Worm (Caenorhabditis elegans) whole organism, L1 larva: Measurements from ENCODE around the gene col-10.

Experiments
- C04F5.9 ChIP-seq: sonication (generic microtip); optimal IDR thresholded peaks from 2 replicates; lab custom pipeline; 2016; ENCODE audit warnings: missing genetic modification characterization, missing compliant biosample characterization
- F16B12.6 ChIP-seq: fragments of 150-350 bp; optimal IDR thresholded peaks from 2 replicates; lab custom pipeline; 2014; ENCODE audit warnings: missing biosample characterization, missing genetic modification characterization
- Y116A8C.19 ChIP-seq: sonication (generic microtip); optimal IDR thresholded peaks from 2 replicates; lab custom pipeline; 2016; ENCODE audit warnings: missing compliant biosample characterization, missing genetic modification characterization, borderline replicate concordance
- alr-1 ChIP-seq: fragments of 200-800 bp; sonication (Bioruptor generic); optimal IDR thresholded peaks from 2 replicates; lab custom pipeline; 2018; ENCODE audit warnings: borderline replicate concordance, mild to moderate bottlenecking, missing genetic modification characterization, missing compliant biosample characterization
- blmp-1 ChIP-seq: fragments of 150-350 bp; optimal IDR thresholded peaks from 2 replicates; lab custom pipeline; 2014; ENCODE audit warnings: missing biosample characterization, missing genetic modification characterization
- ceh-63 ChIP-seq: fragments of 200-800 bp; sonication (Bioruptor generic); optimal IDR thresholded peaks from 2 replicates; lab custom pipeline; 2018; ENCODE audit warnings: mild to moderate bottlenecking, missing genetic modification characterization, missing compliant biosample characterization
- ceh-82 ChIP-seq, 3 experiments: fragments of 150-350 bp in 1 of 3; sonication (generic microtip) in 2 of 3; optimal IDR thresholded peaks; 2 replicates each; lab custom pipeline; 2014 to 2017; ENCODE audit warnings: missing biosample characterization in 3 of 3, missing genetic modification characterization in 3 of 3
- ceh-88 ChIP-seq: fragments of 200-800 bp; sonication (Bioruptor generic); IDR thresholded peaks from 2 replicates; pipeline ENCODE4 v1.3.6; 2022; ENCODE audit warnings: missing genetic modification characterization, missing compliant biosample characterization
- ceh-90 ChIP-seq: sonication (generic microtip); optimal IDR thresholded peaks from 2 replicates; lab custom pipeline; 2016; ENCODE audit warnings: missing genetic modification characterization, missing compliant biosample characterization
- ces-1 ChIP-seq: fragments of 150-350 bp; optimal IDR thresholded peaks from 2 replicates; lab custom pipeline; 2014; ENCODE audit warnings: missing biosample characterization, missing genetic modification reagents, missing genetic modification characterization
- dsc-1 ChIP-seq: sonication (generic microtip); optimal IDR thresholded peaks from 2 replicates; lab custom pipeline; 2016; ENCODE audit warnings: mild to moderate bottlenecking, missing genetic modification characterization, missing compliant biosample characterization
- efl-3 ChIP-seq: fragments of 200-800 bp; sonication (Bioruptor generic); optimal IDR thresholded peaks from 2 replicates; lab custom pipeline; 2018; ENCODE audit warnings: mild to moderate bottlenecking, missing genetic modification characterization, missing compliant biosample characterization
- egl-27 ChIP-seq, 2 experiments: fragments of 150-350 bp in 1 of 2; sonication (generic microtip); optimal IDR thresholded peaks; 3 replicates each; lab custom pipeline; 2017 to 2018; ENCODE audit warnings: missing biosample characterization in 2 of 2, missing genetic modification characterization in 2 of 2, missing genetic modification reagents in 2 of 2
- elt-2 ChIP-seq: sonication (generic microtip); optimal IDR thresholded peaks from 2 replicates; lab custom pipeline; 2016; ENCODE audit warnings: missing genetic modification characterization, mild to moderate bottlenecking, inconsistent platforms, missing compliant biosample characterization, missing genetic modification reagents
- elt-3 ChIP-seq, 6 experiments: fragments of 150-350 bp in 1 of 6; sonication (generic microtip); optimal IDR thresholded peaks; 2 replicates each; lab custom pipeline; 2017 to 2018; ENCODE audit warnings: missing biosample characterization in 6 of 6, missing genetic modification characterization in 6 of 6, inconsistent platforms in 1 of 6
- ets-5 ChIP-seq: fragments of 200-800 bp; sonication (Bioruptor generic); IDR thresholded peaks from 2 replicates; pipeline ENCODE4 v1.3.6; 2022; ENCODE audit warnings: missing genetic modification characterization, missing compliant biosample characterization
- fkh-10 ChIP-seq: sonication (generic microtip); optimal IDR thresholded peaks from 2 replicates; lab custom pipeline; 2017; ENCODE audit warnings: missing biosample characterization, missing genetic modification reagents, missing genetic modification characterization
- fkh-4 ChIP-seq: sonication (generic microtip); optimal IDR thresholded peaks from 2 replicates; lab custom pipeline; 2016; ENCODE audit warnings: missing compliant biosample characterization, missing genetic modification characterization, borderline replicate concordance
- fkh-8 ChIP-seq: sonication (generic microtip); optimal IDR thresholded peaks from 2 replicates; lab custom pipeline; 2016; ENCODE audit warnings: mild to moderate bottlenecking, missing genetic modification characterization, missing compliant biosample characterization
- hlh-17 ChIP-seq: fragments of 200-800 bp; sonication (Bioruptor generic); optimal IDR thresholded peaks from 2 replicates; lab custom pipeline; 2018; ENCODE audit warnings: missing genetic modification characterization, mild to moderate bottlenecking, missing compliant biosample characterization, moderate library complexity, borderline replicate concordance
- hpl-2 ChIP-seq: fragments of 150-350 bp; optimal IDR thresholded peaks from 2 replicates; lab custom pipeline; 2014; ENCODE audit warnings: missing biosample characterization, missing genetic modification reagents, missing genetic modification characterization
- irx-1 ChIP-seq: sonication (generic microtip); optimal IDR thresholded peaks from 2 replicates; lab custom pipeline; 2016; ENCODE audit warnings: missing genetic modification characterization, missing compliant biosample characterization
- lin-14 ChIP-seq: fragments of 200-800 bp; sonication (Bioruptor generic); optimal IDR thresholded peaks from 2 replicates; lab custom pipeline; 2018; ENCODE audit warnings: mild to moderate bottlenecking, missing genetic modification characterization, moderate library complexity, missing compliant biosample characterization
- lir-3 ChIP-seq: sonication (generic microtip); optimal IDR thresholded peaks from 2 replicates; lab custom pipeline; 2016; ENCODE audit warnings: mild to moderate bottlenecking, missing genetic modification characterization, moderate library complexity, missing compliant biosample characterization; ENCODE audit not compliant: poor library complexity
- lsy-2 ChIP-seq, 2 experiments: fragments of 150-350 bp; optimal IDR thresholded peaks; 2 replicates each; lab custom pipeline; 2014; ENCODE audit warnings: missing biosample characterization in 2 of 2, missing genetic modification characterization in 2 of 2
- mef-2 ChIP-seq: fragments of 150-350 bp; optimal IDR thresholded peaks from 2 replicates; lab custom pipeline; 2014; ENCODE audit warnings: missing biosample characterization, missing genetic modification characterization
- nhr-11 ChIP-seq: fragments of 150-350 bp; optimal IDR thresholded peaks from 2 replicates; lab custom pipeline; 2014; ENCODE audit warnings: missing biosample characterization, missing genetic modification characterization
- nhr-12 ChIP-seq: sonication (generic microtip); optimal IDR thresholded peaks from 2 replicates; lab custom pipeline; 2017; ENCODE audit warnings: missing biosample characterization, missing genetic modification characterization
- nhr-19 ChIP-seq: fragments of 200-800 bp; sonication (Bioruptor generic); conservative IDR thresholded peaks from 2 replicates; pipeline ENCODE4 v1.3.6; 2022; ENCODE audit warnings: missing genetic modification characterization, missing compliant biosample characterization
- nhr-20 ChIP-seq: sonication (generic microtip); optimal IDR thresholded peaks from 2 replicates; lab custom pipeline; 2016; ENCODE audit warnings: mild to moderate bottlenecking, missing genetic modification characterization, missing compliant biosample characterization
- nhr-237 ChIP-seq: fragments of 150-350 bp; optimal IDR thresholded peaks from 2 replicates; lab custom pipeline; 2014; ENCODE audit warnings: missing biosample characterization, missing genetic modification characterization
- nhr-28 ChIP-seq: fragments of 150-350 bp; optimal IDR thresholded peaks from 2 replicates; lab custom pipeline; 2014; ENCODE audit warnings: missing biosample characterization, missing genetic modification characterization
- nhr-71 ChIP-seq: sonication (generic microtip); optimal IDR thresholded peaks from 2 replicates; lab custom pipeline; 2016; ENCODE audit warnings: mild to moderate bottlenecking, missing genetic modification characterization, moderate library complexity, missing compliant biosample characterization
- nhr-76 ChIP-seq: sonication (generic microtip); optimal IDR thresholded peaks from 2 replicates; lab custom pipeline; 2017; ENCODE audit warnings: missing biosample characterization, missing genetic modification characterization
- nhr-77 ChIP-seq: fragments of 150-350 bp; optimal IDR thresholded peaks from 2 replicates; lab custom pipeline; 2014; ENCODE audit warnings: missing biosample characterization, missing genetic modification characterization
- nhr-84 ChIP-seq: sonication (generic microtip); optimal IDR thresholded peaks from 2 replicates; lab custom pipeline; 2017; ENCODE audit warnings: missing biosample characterization, missing genetic modification characterization
- nhr-85 ChIP-seq: sonication (generic microtip); peaks from one replicate; lab custom pipeline; 2016; ENCODE audit warnings: missing genetic modification characterization, inconsistent platforms, missing compliant biosample characterization
- nhr-90 ChIP-seq: sonication (generic microtip); optimal IDR thresholded peaks from 2 replicates; lab custom pipeline; 2016; ENCODE audit warnings: mild to moderate bottlenecking, missing genetic modification characterization, missing compliant biosample characterization; ENCODE audit not compliant: poor library complexity
- pag-3 ChIP-seq: sonication (generic microtip); optimal IDR thresholded peaks from 2 replicates; lab custom pipeline; 2017; ENCODE audit warnings: missing genetic modification characterization, mild to moderate bottlenecking, missing compliant biosample characterization, antibody characterized with exemption, borderline replicate concordance; ENCODE audit not compliant: insufficient read depth
- snpc-4 ChIP-seq: fragments of 150-350 bp; optimal IDR thresholded peaks from 2 replicates; lab custom pipeline; 2014; ENCODE audit warnings: missing biosample characterization, missing genetic modification characterization
- snu-23 ChIP-seq: sonication (generic microtip); optimal IDR thresholded peaks from 2 replicates; lab custom pipeline; 2016; ENCODE audit warnings: missing genetic modification characterization, missing compliant biosample characterization
- sox-4 ChIP-seq: sonication (generic microtip); optimal IDR thresholded peaks from 2 replicates; lab custom pipeline; 2016; ENCODE audit warnings: missing genetic modification characterization, missing compliant biosample characterization
- sptf-1 ChIP-seq: fragments of 150-350 bp; optimal IDR thresholded peaks from 2 replicates; lab custom pipeline; 2014; ENCODE audit warnings: missing biosample characterization, missing genetic modification characterization
- sup-37 ChIP-seq: fragments of 200-800 bp; sonication (Bioruptor generic); optimal IDR thresholded peaks from 2 replicates; lab custom pipeline; 2018; ENCODE audit warnings: mild to moderate bottlenecking, missing genetic modification characterization, missing compliant biosample characterization
- tlp-1 ChIP-seq: fragments of 150-350 bp; optimal IDR thresholded peaks from 2 replicates; lab custom pipeline; 2014; ENCODE audit warnings: missing biosample characterization, missing genetic modification characterization
- unc-130 ChIP-seq: fragments of 150-350 bp; optimal IDR thresholded peaks from 2 replicates; lab custom pipeline; 2017; ENCODE audit warnings: missing biosample characterization, missing genetic modification characterization, inconsistent platforms
- vab-15 ChIP-seq: sonication (generic microtip); optimal IDR thresholded peaks from 2 replicates; lab custom pipeline; 2017; ENCODE audit warnings: missing genotype, mild to moderate bottlenecking, missing genetic modification characterization, missing compliant biosample characterization
- xbp-1 ChIP-seq: sonication (generic microtip); optimal IDR thresholded peaks from 2 replicates; lab custom pipeline; 2016; ENCODE audit warnings: missing genetic modification characterization, missing compliant biosample characterization
- zag-1 ChIP-seq: fragments of 150-350 bp; optimal IDR thresholded peaks from 2 replicates; lab custom pipeline; 2014; ENCODE audit warnings: missing biosample characterization, missing genetic modification characterization
- zip-4 ChIP-seq: fragments of 200-800 bp; sonication (Bioruptor generic); optimal IDR thresholded peaks from 2 replicates; lab custom pipeline; 2018; ENCODE audit warnings: mild to moderate bottlenecking, missing genetic modification characterization, moderate library complexity, missing compliant biosample characterization
- ztf-4 ChIP-seq: fragments of 150-350 bp; optimal IDR thresholded peaks from 2 replicates; lab custom pipeline; 2014; ENCODE audit warnings: missing biosample characterization, missing genetic modification characterization

Gene col-10

DNA sequence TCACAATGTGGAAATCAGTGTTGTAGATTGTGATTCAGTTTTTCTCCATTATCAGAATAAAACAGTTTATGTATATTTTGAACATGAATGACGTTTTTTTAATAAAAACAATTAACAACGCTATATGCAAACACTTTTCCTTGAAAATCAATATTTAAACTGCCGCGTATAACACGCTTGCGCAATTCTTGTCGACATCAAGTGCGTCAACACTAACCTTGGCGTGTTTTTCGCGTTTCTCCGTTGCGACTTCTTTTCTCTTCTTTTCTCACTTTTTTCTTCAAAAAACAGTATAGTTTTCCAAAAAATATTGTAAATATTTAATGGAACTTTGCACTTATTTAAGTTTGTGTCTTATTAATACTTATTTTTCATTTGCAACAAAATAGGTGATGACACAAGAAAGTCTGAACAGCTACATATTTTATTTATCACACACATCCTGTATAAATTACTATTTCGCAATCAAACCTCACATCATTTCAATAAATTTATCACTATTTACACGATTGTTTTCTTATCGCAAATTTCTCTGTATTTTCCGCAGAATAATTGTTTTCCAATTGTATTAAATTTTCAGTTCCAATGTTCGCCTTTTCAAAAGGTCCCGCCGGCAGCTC is 10.2 kb upstream of the col-10 start, which contains the start of gene spas-1 (continued):
- TF ChIP-seq alr-1 (tag; lab: Kevin White, UChicago), result no peak
- TF ChIP-seq efl-3 (GFP tag; lab: Kevin White, UChicago), result no peak
- TF ChIP-seq blmp-1 (tag; lab: Kevin White, UChicago), result peak; percentile 90
- TF ChIP-seq ceh-82 (tag; optimal IDR thresholded peaks at IDR 0.05; lab: Kevin White, UChicago), result peak; percentile 76 to 91 (median 84)
- TF ChIP-seq sptf-1 (tag; lab: Kevin White, UChicago), result no peak
- TF ChIP-seq elt-2, result peak; percentile 81
- peak; percentile 97 for TF ChIP-seq nhr-20 (tag; lab: Kevin White, UChicago)
- TF ChIP-seq nhr-11 (tag; lab: Kevin White, UChicago), result peak; percentile 84
- no peak for TF ChIP-seq ets-5 (GFP tag; lab: Robert Waterston, UW)
- TF ChIP-seq zip-4, result peak; percentile 71
- TF ChIP-seq elt-3 (tag; optimal IDR thresholded peaks at IDR 0.05; lab: Kevin White, UChicago), result peak in 3 of 6 experiments; percentile 47 to 87 (median 87)
- peak; percentile 91 for TF ChIP-seq snpc-4 (tag; lab: Kevin White, UChicago)
- peak; percentile 92 for TF ChIP-seq lin-14 (GFP tag; lab: Kevin White, UChicago)
- no peak for TF ChIP-seq nhr-84 (tag; lab: Kevin White, UChicago)
- TF ChIP-seq zag-1, result no peak
- peak; percentile 92 to 93 for TF ChIP-seq lsy-2 (tag; optimal IDR thresholded peaks at IDR 0.05; lab: Kevin White, UChicago)
- TF ChIP-seq nhr-237 (tag; lab: Kevin White, UChicago), result no peak
- TF ChIP-seq sox-4 (tag; lab: Kevin White, UChicago), result peak; percentile 78
- peak; percentile 19 for TF ChIP-seq pag-3 (tag; lab: Kevin White, UChicago)
- TF ChIP-seq xbp-1, result peak; percentile 92
- no peak for TF ChIP-seq tlp-1 (tag; lab: Kevin White, UChicago)
- TF ChIP-seq ceh-63, result no peak
- no peak for TF ChIP-seq hpl-2 (GFP tag; lab: Kevin White, UChicago)
- peak; percentile 77 for TF ChIP-seq fkh-8 (tag; lab: Kevin White, UChicago)
- TF ChIP-seq vab-15 (tag; lab: Kevin White, UChicago), result no peak
- peak; percentile 59 for TF ChIP-seq F16B12.6 (tag; lab: Kevin White, UChicago)
- peak; percentile 37 for TF ChIP-seq fkh-10 (GFP tag; lab: Kevin White, UChicago)
- peak; percentile 85 for TF ChIP-seq dsc-1 (tag; lab: Kevin White, UChicago)
- TF ChIP-seq sup-37 (GFP tag; lab: Kevin White, UChicago), result peak; percentile 21
- TF ChIP-seq snu-23 (GFP tag; lab: Kevin White, UChicago), result peak; percentile 93
- TF ChIP-seq C04F5.9 (tag; lab: Kevin White, UChicago), result peak; percentile 70
- TF ChIP-seq egl-27 (tag; optimal IDR thresholded peaks at IDR 0.05; lab: Kevin White, UChicago), result no peak
- no peak for TF ChIP-seq fkh-4 (tag; lab: Kevin White, UChicago)
- peak; percentile 92 for TF ChIP-seq nhr-90
- no peak for TF ChIP-seq nhr-28 (tag; lab: Kevin White, UChicago)
- no peak for TF ChIP-seq hlh-17 (GFP tag; lab: Kevin White, UChicago)
- peak; percentile 92 for TF ChIP-seq nhr-19 (GFP tag; lab: Robert Waterston, UW)
- no peak for TF ChIP-seq nhr-12 (tag; lab: Kevin White, UChicago)
- TF ChIP-seq unc-130 (tag; lab: Kevin White, UChicago), result peak; percentile 88
- TF ChIP-seq ces-1, result no peak
- peak; percentile 66 for TF ChIP-seq lir-3 (tag; lab: Kevin White, UChicago)
- no peak for TF ChIP-seq Y116A8C.19 (tag; lab: Kevin White, UChicago)
- TF ChIP-seq nhr-76 (tag; lab: Kevin White, UChicago), result no peak
- peak; percentile 95 for TF ChIP-seq nhr-85 (tag; lab: Kevin White, UChicago)
- peak; percentile 32 for TF ChIP-seq mef-2 (tag; lab: Kevin White, UChicago)
- TF ChIP-seq irx-1 (tag; lab: Kevin White, UChicago), result peak; percentile 79
- peak; percentile 79 for TF ChIP-seq nhr-77 (tag; lab: Kevin White, UChicago)
- TF ChIP-seq ceh-88 (GFP tag; lab: Robert Waterston, UW), result 0 out of 2 replicates have a peak, but pooled peaks have one; percentile 36
- TF ChIP-seq ceh-90 (tag; lab: Kevin White, UChicago), result no peak
- TF ChIP-seq ztf-4 (tag; lab: Kevin White, UChicago), result peak; percentile 76
- peak; percentile 95 for TF ChIP-seq nhr-71 (tag; lab: Kevin White, UChicago)
